Fruit fly (Drosophila melanogaster) Kc167 (cell line): ENCODE data around the gene Pp1alpha-96A.

ENCODE experiments used
- h ChIP-seq: fragments of >200 bp; optimal IDR thresholded peaks from 3 replicates; lab custom pipeline; 2018; ENCODE audit warnings: missing external identifiers
- ttk ChIP-seq: sonication (Bioruptor generic); optimal IDR thresholded peaks from 2 replicates; lab custom pipeline; 2017; ENCODE audit warnings: missing external identifiers

- TF ChIP-seq h (lab: Kevin White, UChicago) (no peak), ttk (no peak)
Measured at dm6 chr3R:24556554-24556953, 38.5 kb downstream of the Pp1alpha-96A start.
